Fruit fly (Drosophila melanogaster) whole organism, prepupa: ENCODE results near the gene brat.

Experiments
- CG11902 ChIP-seq: fragments of 200-800 bp; sonication (Bioruptor generic); optimal IDR thresholded peaks from 3 replicates; lab custom pipeline; 2016; ENCODE audit warnings: missing biosample characterization, missing genetic modification characterization
- CG32006 ChIP-seq: fragments of 200-800 bp; sonication (Bioruptor generic); optimal IDR thresholded peaks from 3 replicates; lab custom pipeline; 2017; ENCODE audit warnings: missing biosample characterization, mild to moderate bottlenecking, missing genetic modification characterization
- CG6792 ChIP-seq: fragments of 200-800 bp; sonication (Bioruptor generic); optimal IDR thresholded peaks from 3 replicates; lab custom pipeline; 2016; ENCODE audit warnings: missing biosample characterization, missing genetic modification characterization
- Eip93F ChIP-seq: fragments of 200-800 bp; sonication (Bioruptor generic); optimal IDR thresholded peaks from 2 replicates; lab custom pipeline; 2016; ENCODE audit warnings: missing biosample characterization, mild to moderate bottlenecking, missing genetic modification characterization
- Lpt ChIP-seq: fragments of 200-800 bp; sonication (Bioruptor generic); optimal IDR thresholded peaks from 3 replicates; lab custom pipeline; 2016; ENCODE audit warnings: missing biosample characterization, missing genetic modification characterization
- Met ChIP-seq: fragments of 200-800 bp; sonication (Bioruptor generic); optimal IDR thresholded peaks from 3 replicates; lab custom pipeline; 2016; ENCODE audit warnings: missing biosample characterization, missing genetic modification characterization
- OdsH ChIP-seq: fragments of 200-800 bp; sonication (Bioruptor generic); optimal IDR thresholded peaks from 3 replicates; lab custom pipeline; 2016; ENCODE audit warnings: missing biosample characterization, missing genetic modification characterization
- Sox14 ChIP-seq: fragments of 200-800 bp; sonication (Bioruptor generic); optimal IDR thresholded peaks from 3 replicates; lab custom pipeline; 2016; ENCODE audit warnings: missing biosample characterization, missing genetic modification characterization
- esn ChIP-seq: fragments of 200-800 bp; sonication (Bioruptor generic); optimal IDR thresholded peaks from 2 replicates; lab custom pipeline; 2016; ENCODE audit warnings: missing biosample characterization, mild to moderate bottlenecking, missing genetic modification characterization, moderate library complexity
- pdm3 ChIP-seq: fragments of 200-800 bp; sonication (Bioruptor generic); optimal IDR thresholded peaks from 3 replicates; lab custom pipeline; 2016; ENCODE audit warnings: missing biosample characterization, missing genetic modification characterization
- svp ChIP-seq: fragments of 200-800 bp; sonication (Bioruptor generic); peaks from one replicate; lab custom pipeline; 2016; ENCODE audit warnings: missing biosample characterization, missing genetic modification characterization

DNA sequence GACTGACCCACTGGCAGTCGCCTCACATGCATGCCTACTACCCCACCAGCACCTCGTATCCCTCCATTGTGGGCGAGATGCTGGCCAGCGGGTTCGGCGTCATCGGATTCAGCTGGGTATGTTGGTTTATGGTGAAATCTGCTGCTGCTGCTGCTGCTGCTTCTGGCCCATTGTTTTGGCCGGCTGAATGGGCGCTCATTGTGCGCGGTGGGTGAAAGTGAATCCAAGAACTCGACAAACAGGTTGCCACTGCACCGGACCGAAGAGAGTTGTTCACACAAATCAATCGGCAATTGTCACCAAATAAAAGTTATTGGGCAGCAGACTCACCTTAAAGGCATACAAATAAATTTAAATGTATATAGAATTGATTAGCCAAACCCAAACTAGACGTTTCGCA is 21.4 kb upstream of the brat start:
- TF ChIP-seq esn (no peak), OdsH (GFP tag; lab: Kevin White, UChicago) (no peak), svp (GFP tag; lab: Kevin White, UChicago) (no peak), Sox14 (GFP tag; lab: Kevin White, UChicago) (no peak), CG11902 (GFP tag; lab: Kevin White, UChicago) (no peak), CG6792 (no peak), Lpt (GFP tag; lab: Kevin White, UChicago) (no peak), pdm3 (GFP tag; lab: Kevin White, UChicago) (no peak), Met (no peak), CG32006 (no peak), Eip93F (no peak)
